Fruit fly (Drosophila melanogaster) whole organism, wandering third instar larva: Measurements from ENCODE around the gene CG8607.

Source experiments
- Abd-B ChIP-seq: fragments of >200 bp; optimal IDR thresholded peaks from 2 replicates; lab custom pipeline; 2017; ENCODE audit warnings: missing biosample characterization, missing genetic modification characterization
- CG9705 ChIP-seq: fragments of 200-800 bp; sonication (Bioruptor generic); optimal IDR thresholded peaks from 2 replicates; lab custom pipeline; 2018; ENCODE audit warnings: missing biosample characterization, mild to moderate bottlenecking, missing genetic modification characterization
- CrebA ChIP-seq: fragments of 200-800 bp; sonication (Bioruptor generic); optimal IDR thresholded peaks from 2 replicates; lab custom pipeline; 2016; ENCODE audit warnings: missing biosample characterization, mild to moderate bottlenecking, missing genetic modification characterization, borderline replicate concordance
- Dfd ChIP-seq: fragments of >200 bp; optimal IDR thresholded peaks from 2 replicates; lab custom pipeline; 2017; ENCODE audit warnings: missing biosample characterization, missing genetic modification characterization
- GATAd ChIP-seq: sonication (Bioruptor generic); optimal IDR thresholded peaks from 2 replicates; lab custom pipeline; 2016; ENCODE audit warnings: missing biosample characterization, missing genetic modification characterization
- HLH106 ChIP-seq: fragments of 200-800 bp; optimal IDR thresholded peaks from 3 replicates; lab custom pipeline; 2019; ENCODE audit warnings: missing biosample characterization, mild to moderate bottlenecking, missing genetic modification characterization, moderate library complexity
- Hnf4 ChIP-seq: fragments of 200-800 bp; sonication (Bioruptor generic); optimal IDR thresholded peaks from 2 replicates; lab custom pipeline; 2016; ENCODE audit warnings: missing biosample characterization, mild to moderate bottlenecking, missing genetic modification characterization
- Hr78 ChIP-seq: fragments of >200 bp; optimal IDR thresholded peaks from 2 replicates; lab custom pipeline; 2017; ENCODE audit warnings: missing biosample characterization, missing genetic modification characterization
- Hr83 ChIP-seq: fragments of 200-300 bp; sonication (Bioruptor generic); optimal IDR thresholded peaks from 2 replicates; lab custom pipeline; 2016; ENCODE audit warnings: missing biosample characterization, mild to moderate bottlenecking, missing genetic modification characterization, moderate library complexity; ENCODE audit not compliant: poor library complexity, severe bottlenecking
- Jra ChIP-seq: sonication (Bioruptor generic); optimal IDR thresholded peaks from 2 replicates; lab custom pipeline; 2016; ENCODE audit warnings: missing biosample characterization, missing genetic modification characterization
- Mio ChIP-seq: sonication (Bioruptor generic); optimal IDR thresholded peaks from 2 replicates; lab custom pipeline; 2016; ENCODE audit warnings: missing biosample characterization, missing genetic modification characterization
- Myc ChIP-seq: fragments of >200 bp; optimal IDR thresholded peaks from 2 replicates; lab custom pipeline; 2017
- N ChIP-seq: fragments of >200 bp; optimal IDR thresholded peaks from 2 replicates; lab custom pipeline; 2018; ENCODE audit warnings: missing biosample characterization, missing external identifiers, missing genetic modification characterization
- Rel ChIP-seq, 2 experiments: fragments of 200-800 bp; sonication (Bioruptor generic) in 1 of 2; optimal IDR thresholded peaks; 2 replicates in 1 of 2; 3 replicates in 1 of 2; lab custom pipeline; 2016 to 2019; ENCODE audit warnings: mild to moderate bottlenecking in 2 of 2, missing biosample characterization in 2 of 2, missing genetic modification characterization in 2 of 2, moderate library complexity in 1 of 2
- Sp1 ChIP-seq: fragments of 200-800 bp; sonication (Bioruptor generic); optimal IDR thresholded peaks from 3 replicates; lab custom pipeline; 2019; ENCODE audit warnings: missing biosample characterization, mild to moderate bottlenecking, missing genetic modification characterization, moderate library complexity
- Vsx2 ChIP-seq: fragments of 200-300, 225-300 bp; sonication (Bioruptor generic); optimal IDR thresholded peaks from 2 replicates; lab custom pipeline; 2018; ENCODE audit warnings: missing biosample characterization, missing genetic modification characterization; ENCODE audit not compliant: partially characterized antibody
- br ChIP-seq: fragments of 200-800 bp; sonication (Bioruptor generic); optimal IDR thresholded peaks from 2 replicates; lab custom pipeline; 2016; ENCODE audit warnings: missing biosample characterization, missing genetic modification characterization
- brk ChIP-seq: fragments of 200-800 bp; sonication (Bioruptor generic); optimal IDR thresholded peaks from 2 replicates; lab custom pipeline; 2016; ENCODE audit warnings: missing biosample characterization, mild to moderate bottlenecking, missing genetic modification characterization
- dmrt93B ChIP-seq: fragments of 200-800 bp; sonication (Bioruptor generic); optimal IDR thresholded peaks from 2 replicates; lab custom pipeline; 2018; ENCODE audit warnings: missing biosample characterization, mild to moderate bottlenecking, missing genetic modification characterization
- dsf ChIP-seq: sonication (Bioruptor generic); optimal IDR thresholded peaks from 2 replicates; lab custom pipeline; 2016; ENCODE audit warnings: missing biosample characterization, missing genetic modification characterization, borderline replicate concordance
- ey ChIP-seq: fragments of 200-800 bp; sonication (Bioruptor generic); optimal IDR thresholded peaks from 2 replicates; lab custom pipeline; 2016; ENCODE audit warnings: missing biosample characterization, missing genetic modification characterization
- foxo ChIP-seq, 2 experiments: fragments of 200-800 bp; sonication (Bioruptor generic); optimal IDR thresholded peaks; 2 replicates in 1 of 2; 3 replicates in 1 of 2; lab custom pipeline; 2016 to 2017; ENCODE audit warnings: missing biosample characterization in 2 of 2, missing genetic modification characterization in 2 of 2
- fru ChIP-seq: fragments of 200-800 bp; sonication (Bioruptor generic); optimal IDR thresholded peaks from 3 replicates; lab custom pipeline; 2016; ENCODE audit warnings: missing biosample characterization, mild to moderate bottlenecking, missing genetic modification characterization
- h ChIP-seq: fragments of 200-800 bp; sonication (Bioruptor generic); optimal IDR thresholded peaks from 3 replicates; lab custom pipeline; 2016; ENCODE audit warnings: missing biosample characterization, mild to moderate bottlenecking, missing genetic modification characterization
- jim ChIP-seq: fragments of 175-275, 200-325 bp; sonication (Bioruptor generic); optimal IDR thresholded peaks from 2 replicates; lab custom pipeline; 2016; ENCODE audit warnings: missing biosample characterization, mild to moderate bottlenecking, missing genetic modification characterization
- psq ChIP-seq: fragments of 200-800 bp; sonication (Bioruptor generic); optimal IDR thresholded peaks from 3 replicates; lab custom pipeline; 2017; ENCODE audit warnings: missing biosample characterization, mild to moderate bottlenecking, missing genetic modification characterization, moderate library complexity
- rgr ChIP-seq: fragments of 200-800 bp; sonication (Bioruptor generic); optimal IDR thresholded peaks from 3 replicates; lab custom pipeline; 2016; ENCODE audit warnings: missing biosample characterization, mild to moderate bottlenecking, missing genetic modification characterization
- sage ChIP-seq: fragments of 200-800 bp; sonication (Bioruptor generic); optimal IDR thresholded peaks from 2 replicates; lab custom pipeline; 2016; ENCODE audit warnings: missing biosample characterization, mild to moderate bottlenecking, missing genetic modification characterization
- sv ChIP-seq: fragments of 200-800 bp; sonication (Bioruptor generic); optimal IDR thresholded peaks from 3 replicates; lab custom pipeline; 2016; ENCODE audit warnings: missing biosample characterization, missing genetic modification characterization
- tai ChIP-seq: sonication (Bioruptor generic); optimal IDR thresholded peaks from 2 replicates; lab custom pipeline; 2016; ENCODE audit warnings: missing biosample characterization, missing genetic modification characterization
- usp ChIP-seq: fragments of >200 bp; optimal IDR thresholded peaks from 2 replicates; lab custom pipeline; 2017; ENCODE audit warnings: missing biosample characterization, missing genetic modification characterization
- woc ChIP-seq: sonication (Bioruptor generic); optimal IDR thresholded peaks from 2 replicates; lab custom pipeline; 2016; ENCODE audit warnings: missing biosample characterization, mild to moderate bottlenecking, missing genetic modification characterization

CG8607 gene

dm6 chr3L:7360324-7360852, 40.5 kb downstream of the CG8607 start, which contains the start of gene Sec63:
Gene Sec63, plus strand, starts transcription at chr3L:7360561.
- TF ChIP-seq Hr83 (GFP tag; lab: Kevin White, UChicago): peak; percentile 61
- peak; percentile 55 for TF ChIP-seq HLH106 (tag; lab: Kevin White, UChicago)
- no peak for TF ChIP-seq Rel (GFP tag; optimal IDR thresholded peaks at IDR 0.05; lab: Kevin White, UChicago)
- no peak for TF ChIP-seq Rel (tag; optimal IDR thresholded peaks at IDR 0.05; lab: Kevin White, UChicago)
- peak; percentile 44 for TF ChIP-seq Myc (lab: Kevin White, UChicago)
- no peak for TF ChIP-seq brk (GFP tag; lab: Kevin White, UChicago)
- TF ChIP-seq psq (GFP tag; lab: Kevin White, UChicago): peak; percentile 27
- no peak for TF ChIP-seq N (GFP tag; lab: Kevin White, UChicago)
- TF ChIP-seq sv (GFP tag; lab: Kevin White, UChicago): peak; percentile 21
- TF ChIP-seq CG9705 (GFP tag; lab: Kevin White, UChicago): no peak
- TF ChIP-seq Hnf4 (GFP tag; lab: Kevin White, UChicago): peak; percentile 35
- peak in 1 of 2 experiments; percentile 54 for TF ChIP-seq foxo (GFP tag; optimal IDR thresholded peaks at IDR 0.05; lab: Kevin White, UChicago)
- TF ChIP-seq br (GFP tag; lab: Kevin White, UChicago): peak; percentile 35

DNA sequence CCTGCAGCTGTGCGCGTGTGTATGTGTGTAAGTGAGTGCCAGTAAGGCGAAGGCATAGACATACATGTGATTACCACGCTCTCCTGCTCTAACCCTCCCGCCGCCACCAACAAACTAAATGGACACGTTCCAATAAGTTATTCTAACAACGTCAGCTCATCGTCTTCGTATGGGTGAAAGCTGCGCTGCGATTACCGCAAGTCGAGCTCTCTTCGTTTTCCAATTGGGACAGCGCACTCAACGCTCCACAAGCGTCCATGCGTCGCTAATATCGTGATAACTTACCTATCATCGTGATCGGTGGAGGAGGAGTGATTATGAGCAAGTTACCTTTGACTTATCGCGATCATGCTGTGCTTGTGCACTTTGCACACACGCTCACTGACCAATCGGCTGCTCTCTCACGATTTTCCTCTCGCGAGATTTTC, 41.2 kb downstream of the CG8607 start:
- TF ChIP-seq br (GFP tag; lab: Kevin White, UChicago) (no peak), h (GFP tag; lab: Kevin White, UChicago) (peak; percentile 23), Mio (GFP tag; lab: Kevin White, UChicago) (no peak), Hr78 (GFP tag; lab: Kevin White, UChicago) (no peak), psq (GFP tag; lab: Kevin White, UChicago) (no peak), jim (GFP tag; lab: Kevin White, UChicago) (no peak), HLH106 (tag; lab: Kevin White, UChicago) (peak; percentile 8), sv (GFP tag; lab: Kevin White, UChicago) (no peak)
- TF ChIP-seq, all 38 proteins: peak for 2

- TF ChIP-seq Rel (GFP tag; optimal IDR thresholded peaks at IDR 0.05; lab: Kevin White, UChicago) (no peak), Rel (tag; optimal IDR thresholded peaks at IDR 0.05; lab: Kevin White, UChicago) (no peak), psq (GFP tag; lab: Kevin White, UChicago) (peak; percentile 7), tai (GFP tag; lab: Kevin White, UChicago) (no peak), Hr83 (GFP tag; lab: Kevin White, UChicago) (no peak), woc (GFP tag; lab: Kevin White, UChicago) (no peak), N (GFP tag; lab: Kevin White, UChicago) (no peak), Vsx2 (no peak), ey (GFP tag; lab: Kevin White, UChicago) (no peak), CrebA (GFP tag; lab: Kevin White, UChicago) (no peak)
Measured at dm6 chr3L:7364717-7365278, 44.9 kb downstream of the CG8607 start.

- peak; percentile 34 for TF ChIP-seq fru
- no peak for TF ChIP-seq Dfd
- TF ChIP-seq Mio (GFP tag; lab: Kevin White, UChicago): no peak
- TF ChIP-seq dsf (GFP tag; lab: Kevin White, UChicago): no peak
- no peak for TF ChIP-seq Hr78 (GFP tag; lab: Kevin White, UChicago)
- no peak for TF ChIP-seq usp (GFP tag; lab: Kevin White, UChicago)
- TF ChIP-seq sv (GFP tag; lab: Kevin White, UChicago): no peak
- no peak for TF ChIP-seq GATAd (GFP tag; lab: Kevin White, UChicago)
- TF ChIP-seq Vsx2: peak; percentile 97
- TF ChIP-seq rgr: peak; percentile 10
- no peak for TF ChIP-seq Rel (GFP tag; optimal IDR thresholded peaks at IDR 0.05; lab: Kevin White, UChicago)
- peak; percentile 81 for TF ChIP-seq Rel (tag; optimal IDR thresholded peaks at IDR 0.05; lab: Kevin White, UChicago)
- TF ChIP-seq HLH106 (tag; lab: Kevin White, UChicago): peak; percentile 33
- TF ChIP-seq Abd-B (GFP tag; lab: Kevin White, UChicago): no peak
- TF ChIP-seq sage (GFP tag; lab: Kevin White, UChicago): peak; percentile 12
- TF ChIP-seq woc (GFP tag; lab: Kevin White, UChicago): peak; percentile 30
- peak; percentile 41 for TF ChIP-seq Hnf4 (GFP tag; lab: Kevin White, UChicago)
- peak in 1 of 2 experiments; percentile 2 for TF ChIP-seq foxo (GFP tag; optimal IDR thresholded peaks at IDR 0.05; lab: Kevin White, UChicago)
- TF ChIP-seq brk (GFP tag; lab: Kevin White, UChicago): no peak
- peak; percentile 16 for TF ChIP-seq h (GFP tag; lab: Kevin White, UChicago)
- no peak for TF ChIP-seq jim (GFP tag; lab: Kevin White, UChicago)
- TF ChIP-seq dmrt93B (GFP tag; lab: Kevin White, UChicago): no peak
- no peak for TF ChIP-seq CrebA (GFP tag; lab: Kevin White, UChicago)
- peak; percentile 65 for TF ChIP-seq Jra
- peak; percentile 7 for TF ChIP-seq Sp1
Measured at dm6 chr3L:7367798-7368678, 48.2 kb downstream of the CG8607 start.
